Worm (Caenorhabditis elegans): ENCODE measurements around the gene rab-7.

DNA sequence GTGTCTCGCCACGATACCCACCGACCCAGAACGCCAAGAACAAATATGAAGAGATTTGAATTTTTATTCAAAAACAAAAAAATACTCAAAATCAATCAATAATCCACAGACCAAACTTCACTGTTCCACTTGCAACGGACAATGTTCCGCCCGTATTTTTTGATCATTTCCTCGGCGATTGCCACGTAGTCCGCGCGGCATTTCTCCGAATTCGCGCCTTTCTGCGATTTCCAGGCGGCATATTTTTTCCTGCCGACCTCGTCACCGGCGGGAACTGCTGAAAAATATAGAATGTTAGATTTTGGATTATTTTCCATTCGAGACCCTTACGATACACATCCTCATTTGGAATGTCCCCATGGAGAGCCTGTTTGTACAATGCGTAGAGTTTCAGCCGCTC is 5.5 kb upstream of the rab-7 start:
- TF ChIP-seq nhr-25 (tag; optimal IDR thresholded peaks at IDR 0.05) (no peak), nhr-237 (tag; optimal IDR thresholded peaks at IDR 0.05) (no peak), unc-39 (tag; optimal IDR thresholded peaks at IDR 0.05) (no peak), elt-3 (tag; optimal IDR thresholded peaks at IDR 0.05) (no peak)
